Worm (Caenorhabditis elegans) whole organism, dauer: ENCODE measurements around the gene enpp-1.

ENCODE experiments used
- unc-62 ChIP-seq: sonication (generic microtip); optimal IDR thresholded peaks from 2 replicates; lab custom pipeline; 2017; ENCODE audit warnings: missing biosample characterization, missing genetic modification reagents, missing genetic modification characterization

enpp-1 gene

ce11 chrV:12167653-12168052 lies 36.4 kb downstream of the enpp-1 start, which contains the start of gene col-37:
TSS of gene col-37 (minus strand) at chrV:12167753.
- no peak for TF ChIP-seq unc-62 (GFP tag; lab: Kevin White, UChicago)

DNA sequence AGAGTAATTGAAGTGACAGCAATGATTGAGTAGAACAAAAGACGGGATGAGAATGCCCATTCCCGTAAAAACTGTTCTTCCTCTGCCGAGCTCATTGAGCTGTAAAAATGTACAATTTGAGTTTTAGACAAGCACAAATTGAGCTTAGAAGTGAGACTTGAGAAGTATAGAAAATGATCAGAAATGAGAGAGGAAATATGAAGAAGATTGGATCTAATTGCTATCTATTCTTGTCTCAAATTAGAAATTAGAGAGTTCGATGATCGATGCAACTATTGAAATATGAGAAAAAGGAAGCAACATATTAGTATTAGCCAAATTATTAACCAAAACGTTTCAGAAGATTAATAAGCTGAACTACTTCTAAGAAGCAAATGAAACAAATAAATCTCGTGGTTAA lies 38.9 kb downstream of the enpp-1 start, which contains the start of gene ZK863.1:
ZK863.1 (minus strand) TSS at position 101 of the 400 bp plus-strand sequence.
- TF ChIP-seq unc-62 (GFP tag; lab: Kevin White, UChicago): no peak

DNA sequence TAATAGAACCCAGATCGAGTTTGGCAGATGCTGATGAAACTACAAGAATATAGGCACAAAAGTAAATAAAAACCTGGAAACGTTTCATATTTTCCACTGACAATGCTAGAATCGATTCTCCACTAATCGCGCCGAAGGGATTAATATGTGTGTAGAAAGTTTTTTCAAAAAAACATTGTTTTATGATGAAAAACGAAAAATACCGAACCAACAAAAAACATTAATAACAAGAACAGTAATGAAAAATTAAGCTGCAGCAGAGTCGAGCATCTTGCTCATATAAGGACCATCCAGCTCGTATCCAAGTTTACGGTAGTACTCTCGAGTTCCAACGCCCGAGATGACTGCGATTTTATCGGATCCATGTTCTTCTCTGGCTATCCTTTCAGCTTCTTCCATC lies 48.1 kb downstream of the enpp-1 start, which contains the start of gene clec-224:
clec-224 (minus strand) TSS at position 101 of the 400 bp plus-strand sequence.
- TF ChIP-seq unc-62 (GFP tag; lab: Kevin White, UChicago): no peak

DNA sequence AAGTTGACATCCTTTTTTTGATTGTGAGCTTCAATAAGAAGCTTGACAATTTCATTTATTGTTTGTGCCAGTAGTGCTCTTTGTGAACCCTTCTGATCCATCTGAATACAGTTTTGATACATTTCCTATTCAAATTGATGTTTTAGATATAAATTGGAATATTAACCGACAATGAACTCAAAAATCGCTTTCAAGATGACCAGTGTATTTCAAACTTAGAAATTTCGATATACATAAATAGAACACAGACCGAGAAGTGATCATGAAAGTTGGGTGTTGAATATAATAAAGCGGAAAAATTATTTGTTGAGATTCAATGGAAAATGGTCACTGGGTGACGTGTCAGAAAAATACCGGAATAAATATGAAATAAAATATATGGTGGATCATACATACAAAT lies 50.1 kb downstream of the enpp-1 start, which contains the start of gene elpc-3:
elpc-3 (minus strand) TSS at position 101 of the 400 bp plus-strand sequence.
- TF ChIP-seq unc-62 (GFP tag; lab: Kevin White, UChicago): no peak

ce11 chrV:12183854-12184253 lies 52.6 kb downstream of the enpp-1 start, which contains the start of gene usip-1:
TSS of gene usip-1 (minus strand) at chrV:12184194.
- TF ChIP-seq unc-62 (GFP tag; lab: Kevin White, UChicago): no peak

DNA sequence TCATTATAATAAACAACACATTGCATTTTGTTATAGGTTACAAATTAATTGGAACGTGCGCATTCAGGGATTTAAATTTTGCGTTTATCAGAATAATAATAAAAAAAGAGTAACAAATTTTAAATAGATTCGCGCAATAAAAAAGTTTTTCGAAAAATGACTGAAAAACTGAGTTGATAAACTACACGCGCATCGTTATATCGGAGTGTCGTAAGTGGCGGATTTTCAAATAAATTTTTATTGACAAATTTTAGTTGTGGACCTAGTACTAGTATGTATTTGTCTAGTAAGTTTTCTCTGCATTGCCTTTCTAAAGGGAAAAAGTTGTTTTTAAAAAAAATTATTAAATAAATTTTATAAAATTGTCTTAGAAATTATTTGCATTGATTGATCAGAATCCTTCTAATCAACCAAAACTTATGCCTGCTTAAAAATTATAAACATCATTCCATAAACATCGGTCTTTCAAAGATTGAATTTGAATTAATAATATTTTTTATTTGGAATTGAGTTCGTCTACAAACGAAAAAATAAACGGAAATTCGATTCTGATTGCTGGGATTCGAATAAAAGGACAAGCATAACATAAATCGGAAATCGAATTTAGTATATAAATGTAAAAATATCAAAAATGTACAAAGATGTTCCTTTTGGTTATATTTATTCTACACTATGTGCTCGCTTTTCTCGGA lies 53.2 kb downstream of the enpp-1 start, which contains the start of gene srd-4:
srd-4 (plus strand) TSS at position 642 of the 692 bp plus-strand sequence.
- no peak for TF ChIP-seq unc-62 (GFP tag; lab: Kevin White, UChicago)
